Fruit fly (Drosophila melanogaster): Measurements from ENCODE around the gene ich.

DNA sequence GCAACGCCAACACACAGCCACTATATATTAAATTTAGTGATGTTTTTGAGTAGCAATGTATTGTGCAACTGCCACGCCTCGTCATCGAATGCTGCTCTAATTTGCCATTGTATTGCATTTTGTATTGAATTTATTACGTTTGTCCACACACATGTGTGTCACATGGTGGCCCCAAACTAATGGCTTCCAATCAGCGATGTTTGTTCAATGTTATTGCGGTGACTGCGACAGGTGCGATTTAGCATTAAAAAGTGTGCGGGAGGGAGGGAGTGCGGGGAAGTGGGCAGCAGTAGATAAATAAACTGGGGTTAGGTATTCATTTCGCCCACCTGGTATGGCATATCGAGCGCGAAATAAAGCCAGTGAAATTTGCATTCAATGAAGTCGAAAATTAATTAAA, 41.0 kb downstream of the ich start:
- no peak for TF ChIP-seq CG15710 (tag; optimal IDR thresholded peaks at IDR 0.05)
- no peak for TF ChIP-seq rn (GFP tag; IDR thresholded peaks at IDR 0.05)
- TF ChIP-seq CG17806 (tag; optimal IDR thresholded peaks at IDR 0.05) = no peak
- TF ChIP-seq Pif1B (GFP tag; optimal IDR thresholded peaks at IDR 0.05) = no peak
- TF ChIP-seq EcR (GFP tag; optimal IDR thresholded peaks at IDR 0.05) = no peak
- no peak for TF ChIP-seq fd96Ca (GFP tag; IDR thresholded peaks at IDR 0.05)
- TF ChIP-seq CG12605 (GFP tag; IDR thresholded peaks at IDR 0.05) = no peak
- no peak for TF ChIP-seq CG10348 (GFP tag; IDR thresholded peaks at IDR 0.05)
- TF ChIP-seq gl (tag; optimal IDR thresholded peaks at IDR 0.05) = no peak

Data from whole organism, pupa.